Worm (Caenorhabditis elegans) whole organism, L1 larva: ENCODE data around the gene C17B7.8.

Experiments
- C04F5.9 ChIP-seq: sonication (generic microtip); optimal IDR thresholded peaks from 2 replicates; lab custom pipeline; 2016; ENCODE audit warnings: missing genetic modification characterization, missing compliant biosample characterization
- C34B4.2 ChIP-seq: sonication (generic microtip); optimal IDR thresholded peaks from 2 replicates; lab custom pipeline; 2017; ENCODE audit warnings: mild to moderate bottlenecking, missing genetic modification characterization, missing compliant biosample characterization
- F16B12.6 ChIP-seq: fragments of 150-350 bp; optimal IDR thresholded peaks from 2 replicates; lab custom pipeline; 2014; ENCODE audit warnings: missing biosample characterization, missing genetic modification characterization
- Y116A8C.19 ChIP-seq: sonication (generic microtip); optimal IDR thresholded peaks from 2 replicates; lab custom pipeline; 2016; ENCODE audit warnings: missing compliant biosample characterization, missing genetic modification characterization, borderline replicate concordance
- aly-2 ChIP-seq: fragments of 150-350 bp; optimal IDR thresholded peaks from 2 replicates; lab custom pipeline; 2014; ENCODE audit warnings: missing biosample characterization, missing genetic modification characterization
- ama-1 ChIP-seq: fragments of 150-350 bp; optimal IDR thresholded peaks from 2 replicates; lab custom pipeline; 2014
- ceh-8 ChIP-seq: fragments of 200-800 bp; sonication (Bioruptor generic); optimal IDR thresholded peaks from 2 replicates; lab custom pipeline; 2018; ENCODE audit warnings: mild to moderate bottlenecking, missing genetic modification characterization, moderate library complexity, missing compliant biosample characterization
- ces-1 ChIP-seq: fragments of 150-350 bp; optimal IDR thresholded peaks from 2 replicates; lab custom pipeline; 2014; ENCODE audit warnings: missing biosample characterization, missing genetic modification reagents, missing genetic modification characterization
- dpl-1 ChIP-seq, 3 experiments: fragments of 150-350 bp in 2 of 3; sonication (generic microtip) in 1 of 3; optimal IDR thresholded peaks; 2 replicates each; lab custom pipeline; 2014 to 2017; ENCODE audit warnings: missing biosample characterization in 3 of 3, missing genetic modification characterization in 3 of 3, missing genetic modification reagents in 3 of 3
- efl-1 ChIP-seq, 4 experiments: fragments of 150-350 bp; optimal IDR thresholded peaks in 3 of 4; peaks in 1 of 4; 1 replicate in 1 of 4; 2 replicates in 3 of 4; lab custom pipeline; 2014; ENCODE audit warnings: missing biosample characterization in 2 of 4, missing genetic modification characterization in 2 of 4, missing genetic modification reagents in 2 of 4
- efl-3 ChIP-seq: fragments of 200-800 bp; sonication (Bioruptor generic); optimal IDR thresholded peaks from 2 replicates; lab custom pipeline; 2018; ENCODE audit warnings: mild to moderate bottlenecking, missing genetic modification characterization, missing compliant biosample characterization
- fkh-4 ChIP-seq: sonication (generic microtip); optimal IDR thresholded peaks from 2 replicates; lab custom pipeline; 2016; ENCODE audit warnings: missing compliant biosample characterization, missing genetic modification characterization, borderline replicate concordance
- fkh-8 ChIP-seq: sonication (generic microtip); optimal IDR thresholded peaks from 2 replicates; lab custom pipeline; 2016; ENCODE audit warnings: mild to moderate bottlenecking, missing genetic modification characterization, missing compliant biosample characterization
- fos-1 ChIP-seq: fragments of 150-350 bp; optimal IDR thresholded peaks from 2 replicates; lab custom pipeline; 2014; ENCODE audit warnings: missing biosample characterization, missing genetic modification characterization
- hlh-4 ChIP-seq: sonication (generic microtip); optimal IDR thresholded peaks from 2 replicates; lab custom pipeline; 2016; ENCODE audit warnings: mild to moderate bottlenecking, missing genetic modification characterization, missing compliant biosample characterization
- hpl-2 ChIP-seq: fragments of 150-350 bp; optimal IDR thresholded peaks from 2 replicates; lab custom pipeline; 2014; ENCODE audit warnings: missing biosample characterization, missing genetic modification reagents, missing genetic modification characterization
- isw-1 ChIP-seq: fragments of 200-800 bp; sonication (Bioruptor generic); IDR thresholded peaks from 2 replicates; pipeline ENCODE4 v1.3.6; 2022; ENCODE audit warnings: missing genetic modification characterization, missing compliant biosample characterization
- lin-15B ChIP-seq: fragments of 150-350 bp; sonication (generic microtip); optimal IDR thresholded peaks from 3 replicates; lab custom pipeline; 2014; ENCODE audit warnings: missing biosample characterization, missing genetic modification characterization
- lin-35 ChIP-seq, 2 experiments: fragments of 150-350 bp; optimal IDR thresholded peaks; 2 replicates each; lab custom pipeline; 2014; ENCODE audit warnings: missing biosample characterization in 2 of 2, missing genetic modification characterization in 2 of 2, missing genetic modification reagents in 2 of 2
- lin-39 ChIP-seq: fragments of 150-350 bp; optimal IDR thresholded peaks from 2 replicates; lab custom pipeline; 2014; ENCODE audit warnings: missing biosample characterization, missing genetic modification reagents, missing genetic modification characterization
- lir-3 ChIP-seq: sonication (generic microtip); optimal IDR thresholded peaks from 2 replicates; lab custom pipeline; 2016; ENCODE audit warnings: mild to moderate bottlenecking, missing genetic modification characterization, moderate library complexity, missing compliant biosample characterization; ENCODE audit not compliant: poor library complexity
- mab-9 ChIP-seq: fragments of 200-800 bp; sonication (Bioruptor generic); IDR thresholded peaks from 2 replicates; pipeline ENCODE4 v1.3.6; 2022; ENCODE audit warnings: missing genetic modification reagents, missing genetic modification characterization, missing compliant biosample characterization
- mdl-1 ChIP-seq, 2 experiments: fragments of 150-350 bp; optimal IDR thresholded peaks; 2 replicates each; lab custom pipeline; 2014 to 2017; ENCODE audit warnings: missing biosample characterization in 2 of 2, missing genetic modification characterization in 2 of 2, inconsistent platforms in 1 of 2
- mep-1 ChIP-seq: fragments of 150-350 bp; optimal IDR thresholded peaks from 2 replicates; lab custom pipeline; 2014; ENCODE audit warnings: missing biosample characterization, missing genetic modification characterization
- nhr-11 ChIP-seq: fragments of 150-350 bp; optimal IDR thresholded peaks from 2 replicates; lab custom pipeline; 2014; ENCODE audit warnings: missing biosample characterization, missing genetic modification characterization
- nhr-237 ChIP-seq: fragments of 150-350 bp; optimal IDR thresholded peaks from 2 replicates; lab custom pipeline; 2014; ENCODE audit warnings: missing biosample characterization, missing genetic modification characterization
- nhr-47 ChIP-seq: sonication (generic microtip); optimal IDR thresholded peaks from 2 replicates; lab custom pipeline; 2016; ENCODE audit warnings: mild to moderate bottlenecking, missing genetic modification characterization, moderate library complexity, missing compliant biosample characterization
- nhr-71 ChIP-seq: sonication (generic microtip); optimal IDR thresholded peaks from 2 replicates; lab custom pipeline; 2016; ENCODE audit warnings: mild to moderate bottlenecking, missing genetic modification characterization, moderate library complexity, missing compliant biosample characterization
- nhr-76 ChIP-seq: sonication (generic microtip); optimal IDR thresholded peaks from 2 replicates; lab custom pipeline; 2017; ENCODE audit warnings: missing biosample characterization, missing genetic modification characterization
- nhr-84 ChIP-seq: sonication (generic microtip); optimal IDR thresholded peaks from 2 replicates; lab custom pipeline; 2017; ENCODE audit warnings: missing biosample characterization, missing genetic modification characterization
- pag-3 ChIP-seq: sonication (generic microtip); optimal IDR thresholded peaks from 2 replicates; lab custom pipeline; 2017; ENCODE audit warnings: missing genetic modification characterization, mild to moderate bottlenecking, missing compliant biosample characterization, antibody characterized with exemption, borderline replicate concordance; ENCODE audit not compliant: insufficient read depth
- pax-3 ChIP-seq: fragments of 200-800 bp; sonication (Bioruptor generic); optimal IDR thresholded peaks from 2 replicates; lab custom pipeline; 2018; ENCODE audit warnings: mild to moderate bottlenecking, missing genetic modification characterization, moderate library complexity, missing compliant biosample characterization
- pqm-1 ChIP-seq: sonication (generic microtip); optimal IDR thresholded peaks from 3 replicates; lab custom pipeline; 2017; ENCODE audit warnings: missing biosample characterization, missing genetic modification characterization
- swsn-7 ChIP-seq: sonication (generic microtip); optimal IDR thresholded peaks from 2 replicates; lab custom pipeline; 2016; ENCODE audit warnings: missing genetic modification characterization, missing compliant biosample characterization
- tlp-1 ChIP-seq: fragments of 150-350 bp; optimal IDR thresholded peaks from 2 replicates; lab custom pipeline; 2014; ENCODE audit warnings: missing biosample characterization, missing genetic modification characterization
- unc-30 ChIP-seq: sonication (generic microtip); optimal IDR thresholded peaks from 2 replicates; lab custom pipeline; 2017; ENCODE audit warnings: missing biosample characterization, missing genetic modification characterization
- unc-86 ChIP-seq: sonication (generic microtip); optimal IDR thresholded peaks from 2 replicates; lab custom pipeline; 2016; ENCODE audit warnings: missing genetic modification characterization, missing compliant biosample characterization
- xbp-1 ChIP-seq: sonication (generic microtip); optimal IDR thresholded peaks from 2 replicates; lab custom pipeline; 2016; ENCODE audit warnings: missing genetic modification characterization, missing compliant biosample characterization
- zip-4 ChIP-seq: fragments of 200-800 bp; sonication (Bioruptor generic); optimal IDR thresholded peaks from 2 replicates; lab custom pipeline; 2018; ENCODE audit warnings: mild to moderate bottlenecking, missing genetic modification characterization, moderate library complexity, missing compliant biosample characterization

Gene C17B7.8

DNA sequence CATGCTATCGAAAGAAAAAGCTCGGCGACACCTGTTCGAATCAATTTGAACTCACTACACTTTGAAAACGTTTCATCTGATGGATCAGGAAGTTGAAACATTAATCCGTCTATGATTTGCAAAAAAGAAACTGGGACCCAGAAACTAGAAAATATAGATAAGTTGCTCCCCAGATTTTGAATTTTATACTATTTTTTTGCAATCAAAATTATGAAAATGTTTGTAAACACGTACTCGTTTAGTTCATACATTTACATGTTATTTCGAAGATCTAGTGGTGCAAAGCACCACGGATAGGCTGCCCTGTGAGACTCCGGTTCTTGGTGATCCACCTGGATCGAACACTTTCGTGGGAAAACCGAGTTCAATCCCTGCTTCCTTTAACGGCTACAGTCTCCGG lies 17.8 kb upstream of the C17B7.8 start, which contains the start of gene C17B7.10:
C17B7.10 (minus strand) TSS at position 101 of the 400 bp plus-strand sequence.
- TF ChIP-seq mdl-1 (tag; optimal IDR thresholded peaks at IDR 0.05; lab: Kevin White, UChicago) (no peak), xbp-1 (tag; lab: Kevin White, UChicago) (no peak), nhr-84 (tag; lab: Kevin White, UChicago) (no peak), nhr-71 (tag; lab: Kevin White, UChicago) (no peak), fkh-4 (tag; lab: Kevin White, UChicago) (no peak), nhr-47 (tag; lab: Kevin White, UChicago) (no peak), nhr-237 (tag; lab: Kevin White, UChicago) (no peak), hpl-2 (no peak), ces-1 (no peak), F16B12.6 (tag; lab: Kevin White, UChicago) (no peak), mab-9 (GFP tag; lab: Robert Waterston, UW) (no peak), pqm-1 (tag; lab: Kevin White, UChicago) (no peak), nhr-76 (tag; lab: Kevin White, UChicago) (no peak), pax-3 (no peak), dpl-1 (GFP tag; optimal IDR thresholded peaks at IDR 0.05; lab: Kevin White, UChicago) (no peak), C04F5.9 (tag; lab: Kevin White, UChicago) (no peak), hlh-4 (tag; lab: Kevin White, UChicago) (no peak)

DNA sequence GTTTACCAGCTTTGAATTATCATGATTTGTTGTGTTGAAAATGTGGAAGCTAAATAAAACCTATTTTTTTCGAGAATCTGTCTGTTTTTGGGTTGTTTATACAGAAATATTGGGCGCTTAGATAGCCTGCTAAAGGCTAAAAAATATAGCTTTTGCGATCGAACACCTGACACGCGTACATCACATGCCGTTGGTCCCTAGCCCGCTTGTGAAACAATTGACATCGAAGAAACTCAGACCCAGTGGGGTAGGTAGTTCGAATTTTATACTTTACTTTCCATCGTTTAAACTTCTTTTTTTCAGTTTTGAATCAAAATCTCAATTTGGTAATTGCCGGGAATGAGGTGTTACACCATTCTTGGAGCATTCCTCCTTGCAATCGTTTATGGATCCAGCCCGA lies 14.9 kb upstream of the C17B7.8 start, which contains the start of gene C17B7.4:
C17B7.4 (plus strand) TSS at position 301 of the 400 bp plus-strand sequence.
- no peak for TF ChIP-seq tlp-1 (tag; lab: Kevin White, UChicago)

DNA sequence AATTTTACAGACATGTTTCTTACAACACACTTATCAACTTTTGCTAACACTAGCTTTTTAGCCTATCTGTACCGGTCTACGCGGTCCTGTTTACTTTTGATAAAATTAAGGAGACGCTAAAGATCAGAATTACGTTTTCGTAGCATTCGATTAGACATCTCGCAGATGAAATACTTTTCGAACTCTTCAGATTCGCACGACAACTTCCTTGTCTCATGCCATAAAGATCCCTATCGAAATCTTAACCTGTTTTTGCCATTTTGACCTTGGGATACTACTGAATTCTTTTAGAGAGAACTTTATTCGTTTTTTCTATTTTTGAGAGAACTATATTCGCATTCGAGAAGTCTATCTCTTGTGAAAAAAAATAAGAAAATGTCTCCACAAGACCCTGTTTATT lies 9.3 kb upstream of the C17B7.8 start, which contains the start of gene C17B7.5:
C17B7.5 (plus strand) TSS at position 301 of the 400 bp plus-strand sequence.
- no peak for TF ChIP-seq nhr-84 (tag; lab: Kevin White, UChicago)
- TF ChIP-seq lin-15B (tag; lab: Kevin White, UChicago), result no peak
- TF ChIP-seq zip-4 (GFP tag; lab: Kevin White, UChicago), result no peak
- no peak for TF ChIP-seq ces-1
- no peak for TF ChIP-seq mab-9 (GFP tag; lab: Robert Waterston, UW)
- no peak for TF ChIP-seq lir-3 (tag; lab: Kevin White, UChicago)
- TF ChIP-seq ama-1 (lab: Kevin White, UChicago), result no peak
- no peak for TF ChIP-seq efl-3
- TF ChIP-seq fkh-8 (tag; lab: Kevin White, UChicago), result no peak
- no peak for TF ChIP-seq mep-1 (tag; lab: Kevin White, UChicago)
- TF ChIP-seq tlp-1 (tag; lab: Kevin White, UChicago), result no peak
- TF ChIP-seq ceh-8 (GFP tag; lab: Kevin White, UChicago), result no peak
- no peak for TF ChIP-seq Y116A8C.19 (tag; lab: Kevin White, UChicago)
- TF ChIP-seq nhr-71 (tag; lab: Kevin White, UChicago), result no peak
- TF ChIP-seq isw-1 (GFP tag; lab: Robert Waterston, UW), result no peak
- TF ChIP-seq, all 84 proteins: peak for 0

DNA sequence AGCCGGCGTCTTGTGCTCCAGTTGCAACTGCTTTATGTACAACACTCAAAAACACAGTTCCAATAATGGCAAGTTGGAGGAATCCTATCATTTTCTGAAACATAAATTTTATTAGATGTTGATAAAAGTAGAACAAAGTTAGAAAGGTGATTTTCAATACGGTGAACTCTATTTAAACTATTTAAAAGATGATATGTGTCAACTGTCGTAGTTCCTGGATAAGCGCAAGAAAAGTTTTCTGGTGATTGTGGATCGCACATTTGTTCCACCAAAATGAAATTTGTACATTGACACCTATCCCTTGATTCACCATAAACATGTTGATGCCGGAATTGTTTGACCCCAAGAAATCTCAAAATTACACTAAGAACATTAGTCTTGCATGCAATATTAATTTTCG lies 7.9 kb upstream of the C17B7.8 start, which contains the start of gene C17B7.9:
C17B7.9 (minus strand) TSS at position 101 of the 400 bp plus-strand sequence.
- no peak for TF ChIP-seq hlh-4 (tag; lab: Kevin White, UChicago)
- TF ChIP-seq pax-3, result no peak
- TF ChIP-seq lin-39, result no peak
- no peak for TF ChIP-seq aly-2 (tag; lab: Kevin White, UChicago)
- TF ChIP-seq lin-35 (GFP tag; optimal IDR thresholded peaks at IDR 0.05; lab: Kevin White, UChicago), result no peak
- no peak for TF ChIP-seq efl-3
- no peak for TF ChIP-seq efl-1 (optimal IDR thresholded peaks at IDR 0.05; lab: Kevin White, UChicago)
- no peak for TF ChIP-seq efl-1 (GFP tag; optimal IDR thresholded peaks at IDR 0.05 in 1 of 2; lab: Kevin White, UChicago)
- TF ChIP-seq nhr-11, result no peak
- TF ChIP-seq lir-3 (tag; lab: Kevin White, UChicago), result no peak
- no peak for TF ChIP-seq fos-1 (tag; lab: Kevin White, UChicago)
- no peak for TF ChIP-seq C34B4.2 (tag; lab: Kevin White, UChicago)
- TF ChIP-seq unc-86 (tag; lab: Kevin White, UChicago), result no peak
- no peak for TF ChIP-seq pqm-1 (tag; lab: Kevin White, UChicago)
- no peak for TF ChIP-seq unc-30 (tag; lab: Kevin White, UChicago)
- no peak for TF ChIP-seq swsn-7 (tag; lab: Kevin White, UChicago)
- TF ChIP-seq mdl-1 (tag; optimal IDR thresholded peaks at IDR 0.05; lab: Kevin White, UChicago), result no peak
- no peak for TF ChIP-seq pag-3 (tag; lab: Kevin White, UChicago)
